Worm (Caenorhabditis elegans) whole organism, midembryonic: ENCODE data around the gene lgc-35.

Experiments
- T22C8.4 ChIP-seq: fragments of 200-800 bp; sonication (Bioruptor generic); IDR thresholded peaks from 2 replicates; pipeline ENCODE4 v1.3.6; 2022; ENCODE audit warnings: missing genetic modification characterization, missing compliant biosample characterization
- cog-1 ChIP-seq: sonication (generic microtip); optimal IDR thresholded peaks from 2 replicates; lab custom pipeline; 2016; ENCODE audit warnings: missing genetic modification characterization, missing compliant biosample characterization
- flt-1 ChIP-seq: fragments of 200-800 bp; sonication (Bioruptor generic); IDR thresholded peaks from 2 replicates; pipeline ENCODE4 v1.3.6; 2022; ENCODE audit warnings: missing genetic modification characterization, missing compliant biosample characterization
- klf-2 ChIP-seq: fragments of 200-800 bp; sonication (Bioruptor generic); conservative IDR thresholded peaks from 2 replicates; pipeline ENCODE4 v1.3.6; 2022; ENCODE audit warnings: missing genetic modification reagents, missing genetic modification characterization, missing compliant biosample characterization
- med-1 ChIP-seq: sonication (generic microtip); optimal IDR thresholded peaks from 2 replicates; lab custom pipeline; 2017; ENCODE audit warnings: missing genetic modification characterization, mild to moderate bottlenecking, missing compliant biosample characterization, antibody characterized with exemption, missing genetic modification reagents; ENCODE audit not compliant: insufficient read depth
- ref-1 ChIP-seq: fragments of 200-800 bp; sonication (Bioruptor generic); conservative IDR thresholded peaks from 2 replicates; pipeline ENCODE4 v1.3.6; 2022; ENCODE audit warnings: missing genetic modification reagents, missing genetic modification characterization, missing compliant biosample characterization
- tab-1 ChIP-seq: fragments of 200-800 bp; sonication (Bioruptor generic); IDR thresholded peaks from 2 replicates; pipeline ENCODE4 v1.3.6; 2022; ENCODE audit warnings: missing genetic modification characterization, missing compliant biosample characterization
- ztf-23 ChIP-seq: fragments of 200-800 bp; sonication (Bioruptor generic); IDR thresholded peaks from 2 replicates; pipeline ENCODE4 v1.3.6; 2022; ENCODE audit warnings: missing genetic modification reagents, missing genetic modification characterization, missing compliant biosample characterization
- ztf-29 ChIP-seq: fragments of 200-800 bp; sonication (Bioruptor generic); IDR thresholded peaks from 2 replicates; pipeline ENCODE4 v1.3.6; 2022; ENCODE audit warnings: missing genetic modification reagents, missing genetic modification characterization, missing compliant biosample characterization

Gene lgc-35

ce11 chrII:12789497-12789896, 50.5 kb downstream of the lgc-35 start:
- no peak for TF ChIP-seq flt-1 (GFP tag; lab: Robert Waterston, UW)
- no peak for TF ChIP-seq tab-1 (GFP tag; lab: Robert Waterston, UW)
- no peak for TF ChIP-seq med-1 (GFP tag; lab: Kevin White, UChicago)
- TF ChIP-seq ztf-29 (GFP tag; lab: Robert Waterston, UW), result no peak
- no peak for TF ChIP-seq ref-1
- no peak for TF ChIP-seq ztf-23 (GFP tag; lab: Robert Waterston, UW)
- no peak for TF ChIP-seq cog-1 (tag; lab: Kevin White, UChicago)
- no peak for TF ChIP-seq T22C8.4 (GFP tag; lab: Robert Waterston, UW)
- no peak for TF ChIP-seq klf-2

- 0 out of 2 replicates have a peak, but pooled peaks have one; percentile 34 for TF ChIP-seq tab-1 (GFP tag; lab: Robert Waterston, UW)
- no peak for TF ChIP-seq T22C8.4 (GFP tag; lab: Robert Waterston, UW)
These were observed 52.1 kb downstream of the lgc-35 start, which contains the start of gene alkb-7 for ce11 chrII:12787831-12788248. Gene alkb-7 (minus strand): TSS chrII:12788153.
